Fruit fly (Drosophila melanogaster) whole organism, wandering third instar larva: ENCODE measurements around the gene RpL37-1.

ENCODE experiments used
- Abd-B ChIP-seq: fragments of >200 bp; optimal IDR thresholded peaks from 2 replicates; lab custom pipeline; 2017; ENCODE audit warnings: missing biosample characterization, missing genetic modification characterization
- CG32264 ChIP-seq: fragments of 200-800 bp; sonication (Bioruptor generic); optimal IDR thresholded peaks from 2 replicates; lab custom pipeline; 2016; ENCODE audit warnings: missing biosample characterization, missing genetic modification characterization
- CG9705 ChIP-seq: fragments of 200-800 bp; sonication (Bioruptor generic); optimal IDR thresholded peaks from 2 replicates; lab custom pipeline; 2018; ENCODE audit warnings: missing biosample characterization, mild to moderate bottlenecking, missing genetic modification characterization
- Dif ChIP-seq: fragments of 200-275, 200-300 bp; sonication (Bioruptor generic); optimal IDR thresholded peaks from 2 replicates; lab custom pipeline; 2018; ENCODE audit warnings: missing biosample characterization, missing genetic modification characterization; ENCODE audit not compliant: partially characterized antibody
- GATAd ChIP-seq: sonication (Bioruptor generic); optimal IDR thresholded peaks from 2 replicates; lab custom pipeline; 2016; ENCODE audit warnings: missing biosample characterization, missing genetic modification characterization
- HLH106 ChIP-seq: fragments of 200-800 bp; optimal IDR thresholded peaks from 3 replicates; lab custom pipeline; 2019; ENCODE audit warnings: missing biosample characterization, mild to moderate bottlenecking, missing genetic modification characterization, moderate library complexity
- Hnf4 ChIP-seq: fragments of 200-800 bp; sonication (Bioruptor generic); optimal IDR thresholded peaks from 2 replicates; lab custom pipeline; 2016; ENCODE audit warnings: missing biosample characterization, mild to moderate bottlenecking, missing genetic modification characterization
- Hr78 ChIP-seq: fragments of >200 bp; optimal IDR thresholded peaks from 2 replicates; lab custom pipeline; 2017; ENCODE audit warnings: missing biosample characterization, missing genetic modification characterization
- Hr83 ChIP-seq: fragments of 200-300 bp; sonication (Bioruptor generic); optimal IDR thresholded peaks from 2 replicates; lab custom pipeline; 2016; ENCODE audit warnings: missing biosample characterization, mild to moderate bottlenecking, missing genetic modification characterization, moderate library complexity; ENCODE audit not compliant: poor library complexity, severe bottlenecking
- Mio ChIP-seq: sonication (Bioruptor generic); optimal IDR thresholded peaks from 2 replicates; lab custom pipeline; 2016; ENCODE audit warnings: missing biosample characterization, missing genetic modification characterization
- N ChIP-seq: fragments of >200 bp; optimal IDR thresholded peaks from 2 replicates; lab custom pipeline; 2018; ENCODE audit warnings: missing biosample characterization, missing external identifiers, missing genetic modification characterization
- OdsH ChIP-seq: fragments of 200-800 bp; sonication (Bioruptor generic); optimal IDR thresholded peaks from 2 replicates; lab custom pipeline; 2016; ENCODE audit warnings: missing biosample characterization, mild to moderate bottlenecking, missing genetic modification characterization
- br ChIP-seq: fragments of 200-800 bp; sonication (Bioruptor generic); optimal IDR thresholded peaks from 2 replicates; lab custom pipeline; 2016; ENCODE audit warnings: missing biosample characterization, missing genetic modification characterization
- dl ChIP-seq, 2 experiments: fragments of 175-275, 200-275 bp in 1 of 2; fragments of 200-275 bp in 1 of 2; sonication (Bioruptor generic); optimal IDR thresholded peaks; lab custom pipeline; 2018; ENCODE audit warnings: mild to moderate bottlenecking in 2 of 2, missing biosample characterization in 2 of 2, missing genetic modification characterization in 2 of 2, moderate library complexity in 2 of 2; ENCODE audit not compliant: partially characterized antibody in 2 of 2, insufficient read depth in 1 of 2
- dmrt93B ChIP-seq: fragments of 200-800 bp; sonication (Bioruptor generic); optimal IDR thresholded peaks from 2 replicates; lab custom pipeline; 2018; ENCODE audit warnings: missing biosample characterization, mild to moderate bottlenecking, missing genetic modification characterization
- dsf ChIP-seq: sonication (Bioruptor generic); optimal IDR thresholded peaks from 2 replicates; lab custom pipeline; 2016; ENCODE audit warnings: missing biosample characterization, missing genetic modification characterization, borderline replicate concordance
- ey ChIP-seq: fragments of 200-800 bp; sonication (Bioruptor generic); optimal IDR thresholded peaks from 2 replicates; lab custom pipeline; 2016; ENCODE audit warnings: missing biosample characterization, missing genetic modification characterization
- foxo ChIP-seq, 2 experiments: fragments of 200-800 bp; sonication (Bioruptor generic); optimal IDR thresholded peaks; 2 replicates in 1 of 2; 3 replicates in 1 of 2; lab custom pipeline; 2016 to 2017; ENCODE audit warnings: missing biosample characterization in 2 of 2, missing genetic modification characterization in 2 of 2
- fru ChIP-seq: fragments of 200-800 bp; sonication (Bioruptor generic); optimal IDR thresholded peaks from 3 replicates; lab custom pipeline; 2016; ENCODE audit warnings: missing biosample characterization, mild to moderate bottlenecking, missing genetic modification characterization
- h ChIP-seq: fragments of 200-800 bp; sonication (Bioruptor generic); optimal IDR thresholded peaks from 3 replicates; lab custom pipeline; 2016; ENCODE audit warnings: missing biosample characterization, mild to moderate bottlenecking, missing genetic modification characterization
- pan ChIP-seq: fragments of >200 bp; optimal IDR thresholded peaks from 2 replicates; lab custom pipeline; 2017
- psq ChIP-seq: fragments of 200-800 bp; sonication (Bioruptor generic); optimal IDR thresholded peaks from 3 replicates; lab custom pipeline; 2017; ENCODE audit warnings: missing biosample characterization, mild to moderate bottlenecking, missing genetic modification characterization, moderate library complexity
- rgr ChIP-seq: fragments of 200-800 bp; sonication (Bioruptor generic); optimal IDR thresholded peaks from 3 replicates; lab custom pipeline; 2016; ENCODE audit warnings: missing biosample characterization, mild to moderate bottlenecking, missing genetic modification characterization
- sage ChIP-seq: fragments of 200-800 bp; sonication (Bioruptor generic); optimal IDR thresholded peaks from 2 replicates; lab custom pipeline; 2016; ENCODE audit warnings: missing biosample characterization, mild to moderate bottlenecking, missing genetic modification characterization
- tai ChIP-seq: sonication (Bioruptor generic); optimal IDR thresholded peaks from 2 replicates; lab custom pipeline; 2016; ENCODE audit warnings: missing biosample characterization, missing genetic modification characterization
- usp ChIP-seq: fragments of >200 bp; optimal IDR thresholded peaks from 2 replicates; lab custom pipeline; 2017; ENCODE audit warnings: missing biosample characterization, missing genetic modification characterization
- woc ChIP-seq: sonication (Bioruptor generic); optimal IDR thresholded peaks from 2 replicates; lab custom pipeline; 2016; ENCODE audit warnings: missing biosample characterization, mild to moderate bottlenecking, missing genetic modification characterization

Gene RpL37-1

DNA sequence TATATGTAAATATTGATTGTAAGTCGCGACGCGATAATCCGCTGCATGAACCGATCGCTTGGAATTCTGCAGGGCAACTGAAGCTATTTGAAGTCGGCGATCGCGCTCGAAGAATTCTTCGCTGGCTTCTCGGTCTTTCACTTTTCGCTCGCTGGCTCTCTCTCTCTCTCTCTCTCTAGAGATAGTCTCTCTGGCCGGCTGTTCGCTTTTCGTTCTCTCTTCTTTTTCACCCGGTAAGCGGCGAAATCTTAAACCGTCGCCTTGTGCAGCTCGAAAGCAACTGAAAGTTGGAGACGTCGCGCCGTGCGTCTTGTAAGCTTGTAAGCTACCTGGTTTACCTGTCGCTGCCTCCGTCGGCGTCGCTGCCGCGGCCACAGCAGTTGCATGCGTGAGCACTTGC, 23.8 kb upstream of the RpL37-1 start, which contains the start of gene CG9095:
TSS of gene CG9095 (minus strand) at position 285 of the 400 bp plus-strand sequence.
- no peak for TF ChIP-seq Hr78 (GFP tag; lab: Kevin White, UChicago)
- no peak for TF ChIP-seq rgr (GFP tag; lab: Kevin White, UChicago)
- peak in 1 of 2 experiments; percentile 7 for TF ChIP-seq dl (GFP tag; optimal IDR thresholded peaks at IDR 0.05; lab: Kevin White, UChicago; ENCODE audit: insufficient read depth in 1 of 2, partially characterized antibody in 2 of 2)
- TF ChIP-seq Hnf4, result no peak
- no peak for TF ChIP-seq psq (GFP tag; lab: Kevin White, UChicago)
- TF ChIP-seq tai (GFP tag; lab: Kevin White, UChicago), result no peak
- no peak for TF ChIP-seq dsf (GFP tag; lab: Kevin White, UChicago)
- TF ChIP-seq foxo (GFP tag; optimal IDR thresholded peaks at IDR 0.05; lab: Kevin White, UChicago), result no peak

DNA sequence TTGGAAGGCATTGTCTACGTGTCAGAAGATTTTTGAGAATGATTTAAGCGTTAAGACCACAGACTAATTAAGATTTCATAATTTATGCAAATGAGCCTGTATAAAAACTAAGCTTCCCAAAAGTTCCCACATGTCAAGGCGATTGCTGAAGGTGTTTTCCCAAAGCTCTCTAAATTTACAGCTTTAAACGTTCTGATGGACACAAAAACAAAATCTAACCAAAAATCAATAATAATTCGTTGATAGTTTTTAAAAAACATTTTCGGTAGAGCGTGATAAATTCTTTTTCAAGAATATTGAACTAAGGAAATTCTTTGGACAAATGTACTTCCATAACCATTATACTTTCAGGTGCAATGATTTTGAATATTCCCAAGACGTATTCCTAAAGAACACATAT, 22.9 kb upstream of the RpL37-1 start:
- TF ChIP-seq Abd-B (GFP tag; lab: Kevin White, UChicago) (no peak), N (GFP tag; lab: Kevin White, UChicago) (no peak), CG9705 (no peak), Dif (GFP tag; lab: Kevin White, UChicago) (no peak), dsf (GFP tag; lab: Kevin White, UChicago) (no peak), HLH106 (no peak), woc (no peak), h (GFP tag; lab: Kevin White, UChicago) (no peak), Hr83 (GFP tag; lab: Kevin White, UChicago) (no peak), pan (lab: Kevin White, UChicago) (no peak)

DNA sequence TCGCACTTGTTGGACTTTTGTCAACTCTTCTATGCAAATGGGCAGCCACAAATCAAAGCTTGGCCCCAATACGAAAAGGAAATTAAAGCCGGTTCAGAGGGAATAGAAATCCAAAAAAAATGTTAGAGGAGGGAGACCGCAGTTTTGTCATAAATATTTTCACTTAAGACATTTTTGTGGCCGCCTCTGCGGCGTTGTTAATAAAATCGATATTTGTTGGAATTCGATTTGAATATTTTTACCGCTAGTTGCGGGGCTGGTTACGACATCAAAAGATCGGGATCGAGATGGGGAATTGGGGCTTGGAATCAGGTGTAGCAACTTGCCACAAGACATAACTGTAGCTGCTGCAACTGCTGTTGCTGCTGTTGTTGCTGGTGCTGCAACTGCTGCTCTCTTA, 18.1 kb upstream of the RpL37-1 start:
- TF ChIP-seq foxo (GFP tag; optimal IDR thresholded peaks at IDR 0.05; lab: Kevin White, UChicago), result no peak
- TF ChIP-seq HLH106, result no peak
- no peak for TF ChIP-seq dsf (GFP tag; lab: Kevin White, UChicago)
- no peak for TF ChIP-seq h (GFP tag; lab: Kevin White, UChicago)
- no peak for TF ChIP-seq CG9705
- no peak for TF ChIP-seq rgr (GFP tag; lab: Kevin White, UChicago)
- TF ChIP-seq psq (GFP tag; lab: Kevin White, UChicago), result no peak

DNA sequence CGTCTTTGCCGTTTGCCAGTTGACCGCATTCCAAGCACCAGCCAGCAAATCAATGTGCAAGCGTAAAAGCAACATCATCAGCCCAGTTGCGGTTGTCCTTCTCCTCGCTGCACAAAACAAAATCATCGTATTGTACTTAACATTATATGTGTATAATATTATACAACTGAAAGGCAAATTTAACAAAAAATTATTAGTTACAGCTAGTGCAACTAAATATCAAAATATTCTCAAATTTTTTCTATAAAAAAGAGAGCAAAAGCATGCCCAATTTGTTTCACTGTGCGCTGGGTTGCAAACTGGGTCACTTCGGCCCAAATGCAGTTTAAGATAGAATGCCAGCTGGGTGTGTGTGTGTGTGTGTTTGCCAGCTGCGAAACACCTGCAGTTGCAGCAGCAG, 17.1 kb upstream of the RpL37-1 start:
- TF ChIP-seq h (GFP tag; lab: Kevin White, UChicago) (no peak), HLH106 (no peak), tai (GFP tag; lab: Kevin White, UChicago) (no peak), sage (no peak), ey (GFP tag; lab: Kevin White, UChicago) (no peak), CG32264 (GFP tag; lab: Kevin White, UChicago) (no peak), pan (lab: Kevin White, UChicago) (no peak)
- TF ChIP-seq, all 38 proteins: peak for 0

DNA sequence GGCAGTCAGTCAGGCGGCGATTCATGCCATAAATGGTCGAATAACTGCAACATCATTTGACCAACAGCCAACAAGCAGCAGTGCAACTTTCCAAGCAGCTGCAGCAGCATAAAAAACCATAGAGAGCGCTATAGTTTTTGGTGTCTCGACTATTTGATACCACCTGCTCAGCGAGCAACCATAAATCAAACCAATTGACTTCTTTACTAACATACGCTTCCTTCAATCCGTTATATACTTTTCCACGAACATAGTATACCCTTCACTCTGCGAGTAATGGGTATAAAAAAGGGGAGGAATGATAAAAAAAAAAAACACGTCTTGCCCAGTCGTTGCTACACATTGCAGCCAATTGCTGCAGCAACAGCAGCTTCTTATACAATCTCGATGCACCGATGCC, 12.9 kb upstream of the RpL37-1 start:
- TF ChIP-seq Abd-B (GFP tag; lab: Kevin White, UChicago) (no peak), tai (GFP tag; lab: Kevin White, UChicago) (no peak), br (no peak), woc (no peak), rgr (GFP tag; lab: Kevin White, UChicago) (no peak), GATAd (no peak), Dif (GFP tag; lab: Kevin White, UChicago) (no peak), Mio (GFP tag; lab: Kevin White, UChicago) (no peak), fru (GFP tag; lab: Kevin White, UChicago) (no peak), psq (GFP tag; lab: Kevin White, UChicago) (no peak), sage (no peak), dsf (GFP tag; lab: Kevin White, UChicago) (no peak), OdsH (GFP tag; lab: Kevin White, UChicago) (no peak), ey (GFP tag; lab: Kevin White, UChicago) (no peak), dmrt93B (no peak)

DNA sequence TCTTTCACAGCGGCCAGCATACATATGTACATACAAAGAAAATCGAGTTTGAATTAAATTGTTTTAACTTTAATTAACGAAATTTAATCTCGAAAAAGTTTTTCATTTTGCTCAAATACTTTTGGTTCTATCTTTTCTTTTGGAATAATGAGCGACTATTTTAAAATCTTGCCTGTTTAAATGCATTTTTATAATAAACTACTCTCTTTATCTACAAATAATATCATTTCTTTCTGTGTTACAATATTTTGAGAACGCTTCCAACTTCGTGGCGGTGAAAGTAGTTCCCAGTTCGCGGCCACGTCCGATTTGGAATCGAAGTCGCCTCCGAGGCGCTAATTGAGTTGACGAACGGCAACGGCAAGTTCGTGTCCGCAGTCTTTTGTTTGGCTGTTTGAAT, 11.1 kb upstream of the RpL37-1 start:
- TF ChIP-seq h (GFP tag; lab: Kevin White, UChicago) (no peak), ey (GFP tag; lab: Kevin White, UChicago) (no peak), psq (GFP tag; lab: Kevin White, UChicago) (no peak), GATAd (no peak), foxo (GFP tag; optimal IDR thresholded peaks at IDR 0.05; lab: Kevin White, UChicago) (no peak), usp (GFP tag; lab: Kevin White, UChicago) (no peak), Dif (GFP tag; lab: Kevin White, UChicago) (no peak), woc (no peak), dl (GFP tag; optimal IDR thresholded peaks at IDR 0.05; lab: Kevin White, UChicago; ENCODE audit: insufficient read depth in 1 of 2, partially characterized antibody in 2 of 2) (no peak), Hr78 (GFP tag; lab: Kevin White, UChicago) (no peak), Mio (GFP tag; lab: Kevin White, UChicago) (no peak), pan (lab: Kevin White, UChicago) (no peak), Hnf4 (no peak)
- TF ChIP-seq, all 38 proteins: peak for 0
